Fruit fly (Drosophila melanogaster): ENCODE results near the gene CG4995.

Gene CG4995

dm6 chr2L:10314327-10315210 lies 7.7 kb upstream of the CG4995 start, which contains the start of the genes Usp14 and CG4972 (continued):
- no peak for TF ChIP-seq fd96Cb (tag; optimal IDR thresholded peaks at IDR 0.05)
- peak; percentile 8 for TF ChIP-seq zen (tag; optimal IDR thresholded peaks at IDR 0.05)
- TF ChIP-seq Jarid2 (GFP tag; optimal IDR thresholded peaks at IDR 0.05): no peak
- TF ChIP-seq CG31388 (GFP tag; optimal IDR thresholded peaks at IDR 0.05): no peak
- TF ChIP-seq CG16813 (GFP tag; IDR thresholded peaks at IDR 0.05; ENCODE audit: partially characterized antibody): 0 out of 3 replicates have a peak, but pooled peaks have one; percentile 41
- TF ChIP-seq pfk (GFP tag; optimal IDR thresholded peaks at IDR 0.05): peak; percentile 92
- TF ChIP-seq Doc2 (GFP tag; IDR thresholded peaks at IDR 0.05): no peak
- TF ChIP-seq CG30403 (GFP tag; optimal IDR thresholded peaks at IDR 0.05): peak; percentile 45
- TF ChIP-seq repo (GFP tag; optimal IDR thresholded peaks at IDR 0.05): no peak
- peak; percentile 71 for TF ChIP-seq nmo (GFP tag; optimal IDR thresholded peaks at IDR 0.05)
- peak; percentile 64 for TF ChIP-seq CG14710 (tag; optimal IDR thresholded peaks at IDR 0.05)
- TF ChIP-seq ken (GFP tag; IDR thresholded peaks at IDR 0.05): no peak
- TF ChIP-seq CG6791 (GFP tag; IDR thresholded peaks at IDR 0.05; ENCODE audit: partially characterized antibody): peak; percentile 56; the same call in 2 of the 3 replicates
- TF ChIP-seq CG14014 (GFP tag; IDR thresholded peaks at IDR 0.05): no peak
- 0 out of 2 replicates have a peak, but pooled peaks have one; percentile 9 for TF ChIP-seq sna (GFP tag; IDR thresholded peaks at IDR 0.05; ENCODE audit: partially characterized antibody)
- TF ChIP-seq row (GFP tag; IDR thresholded peaks at IDR 0.05): peak; percentile 72
- TF ChIP-seq esg (GFP tag; conservative IDR thresholded peaks at IDR 0.05): no peak
- 0 out of 2 replicates have a peak, but pooled peaks have one; percentile 19 for TF ChIP-seq unc-4 (GFP tag; IDR thresholded peaks at IDR 0.05; ENCODE audit: partially characterized antibody)
- TF ChIP-seq CG8944 (GFP tag; optimal IDR thresholded peaks at IDR 0.05): no peak
- peak; percentile 19 for TF ChIP-seq CG17829 (tag; optimal IDR thresholded peaks at IDR 0.05)
- no peak for TF ChIP-seq wek (GFP tag; optimal IDR thresholded peaks at IDR 0.05)
- no peak for TF ChIP-seq NC2α (GFP tag; optimal IDR thresholded peaks at IDR 0.05)
- TF ChIP-seq gfzf (GFP tag; optimal IDR thresholded peaks at IDR 0.05): peak; percentile 37
- no peak for TF ChIP-seq ind (GFP tag; optimal IDR thresholded peaks at IDR 0.05)
- TF ChIP-seq sisA (GFP tag; IDR thresholded peaks at IDR 0.05): no peak
- TF ChIP-seq CG4360 (GFP tag; IDR thresholded peaks at IDR 0.05): no peak
- no peak for TF ChIP-seq sens-2 (GFP tag; IDR thresholded peaks at IDR 0.05)
- TF ChIP-seq CG34422 (GFP tag; IDR thresholded peaks at IDR 0.05): 0 out of 3 replicates have a peak, but pooled peaks have one; percentile 15
- no peak for TF ChIP-seq CG30431 (GFP tag; optimal IDR thresholded peaks at IDR 0.05)
- no peak for TF ChIP-seq luna (GFP tag; optimal IDR thresholded peaks at IDR 0.05)
- TF ChIP-seq odd (GFP tag; optimal IDR thresholded peaks at IDR 0.05): no peak
- peak; percentile 70; the same call in 1 of the 2 replicates for TF ChIP-seq CG14667 (GFP tag; IDR thresholded peaks at IDR 0.05)
- TF ChIP-seq exex (tag; optimal IDR thresholded peaks at IDR 0.05): no peak
- peak; percentile 9 for TF ChIP-seq Lhr (GFP tag; optimal IDR thresholded peaks at IDR 0.05)
- no peak for TF ChIP-seq sqz (GFP tag; optimal IDR thresholded peaks at IDR 0.05)
- TF ChIP-seq bsh (GFP tag; optimal IDR thresholded peaks at IDR 0.05): no peak
- TF ChIP-seq CG8359 (GFP tag; optimal IDR thresholded peaks at IDR 0.05; ENCODE audit: borderline replicate concordance): no peak
- TF ChIP-seq CG12769 (tag; optimal IDR thresholded peaks at IDR 0.05): no peak
- peak; percentile 23; the same call in 1 of the 2 replicates for TF ChIP-seq CG13287 (GFP tag; IDR thresholded peaks at IDR 0.05; ENCODE audit: partially characterized antibody)
- TF ChIP-seq pho (GFP tag; optimal IDR thresholded peaks at IDR 0.05): no peak
- no peak for TF ChIP-seq YL-1 (GFP tag; optimal IDR thresholded peaks at IDR 0.05)
- no peak for TF ChIP-seq CG4328 (GFP tag; optimal IDR thresholded peaks at IDR 0.05)
- peak; percentile 11 for TF ChIP-seq tio (GFP tag; optimal IDR thresholded peaks at IDR 0.05)
- no peak for TF ChIP-seq ci (GFP tag; IDR thresholded peaks at IDR 0.05)
- TF ChIP-seq H15 (GFP tag; IDR thresholded peaks at IDR 0.05): no peak
- no peak for TF ChIP-seq sim (GFP tag; IDR thresholded peaks at IDR 0.05)
- TF ChIP-seq slp2 (GFP tag; optimal IDR thresholded peaks at IDR 0.05): no peak
- no peak for TF ChIP-seq lmd (GFP tag; IDR thresholded peaks at IDR 0.05)
